Fruit fly (Drosophila melanogaster): ENCODE data around the gene nau.

Gene nau

dm6 chr3R:23721936-23722335, 3.8 kb upstream of the nau start (continued):
- TF ChIP-seq CG34224 (GFP tag; IDR thresholded peaks at IDR 0.05; ENCODE audit: partially characterized antibody) (no peak), slp2 (GFP tag; optimal IDR thresholded peaks at IDR 0.05) (no peak), Hmx (GFP tag; optimal IDR thresholded peaks at IDR 0.05) (no peak), CG17612 (GFP tag; IDR thresholded peaks at IDR 0.05) (no peak), lov (optimal IDR thresholded peaks at IDR 0.05) (no peak), lov (GFP tag; IDR thresholded peaks at IDR 0.05) (no peak), seq (GFP tag; IDR thresholded peaks at IDR 0.05) (no peak), Tbp (GFP tag; optimal IDR thresholded peaks at IDR 0.05) (no peak), CG18476 (GFP tag; optimal IDR thresholded peaks at IDR 0.05) (peak; percentile 11), CG1024 (GFP tag; IDR thresholded peaks at IDR 0.05) (no peak; the same call in 1 of the 2 replicates), CHES-1-like (GFP tag; optimal IDR thresholded peaks at IDR 0.05) (no peak), Fer3 (tag; optimal IDR thresholded peaks at IDR 0.05) (peak; percentile 27), bowl (GFP tag; IDR thresholded peaks at IDR 0.05) (no peak), stc (GFP tag; IDR thresholded peaks at IDR 0.05) (no peak), eyg (GFP tag; optimal IDR thresholded peaks at IDR 0.05) (no peak), CG8089 (GFP tag; optimal IDR thresholded peaks at IDR 0.05) (no peak), CG2199 (GFP tag; IDR thresholded peaks at IDR 0.05) (peak; percentile 93), ab (GFP tag; optimal IDR thresholded peaks at IDR 0.05) (no peak), kay (GFP tag; optimal IDR thresholded peaks at IDR 0.05) (peak; percentile 8), sob (GFP tag; IDR thresholded peaks at IDR 0.05) (no peak), corto (GFP tag; optimal IDR thresholded peaks at IDR 0.05) (no peak), mld (GFP tag; IDR thresholded peaks at IDR 0.05; ENCODE audit: partially characterized antibody) (no peak), caup (GFP tag; optimal IDR thresholded peaks at IDR 0.05; ENCODE audit: severe bottlenecking) (no peak), CG4424 (GFP tag; optimal IDR thresholded peaks at IDR 0.05) (peak; percentile 22), tio (GFP tag; optimal IDR thresholded peaks at IDR 0.05) (no peak), bigmax (GFP tag; optimal IDR thresholded peaks at IDR 0.05) (no peak), tgo (GFP tag; IDR thresholded peaks at IDR 0.05) (no peak), CG10462 (GFP tag; optimal IDR thresholded peaks at IDR 0.05) (no peak), Lhr (GFP tag; optimal IDR thresholded peaks at IDR 0.05) (peak; percentile 87), CrebB (tag; optimal IDR thresholded peaks at IDR 0.05) (no peak), CG13287 (GFP tag; IDR thresholded peaks at IDR 0.05; ENCODE audit: partially characterized antibody) (peak; percentile 31; the same call in 1 of the 2 replicates), tx (GFP tag; optimal IDR thresholded peaks at IDR 0.05) (no peak), HLH3B (GFP tag; IDR thresholded peaks at IDR 0.05) (no peak), Sry-δ (GFP tag; optimal IDR thresholded peaks at IDR 0.05) (no peak), CTCF (GFP tag; optimal IDR thresholded peaks at IDR 0.05) (peak; percentile 98), ro (GFP tag; IDR thresholded peaks at IDR 0.05) (no peak), CG7786 (GFP tag; optimal IDR thresholded peaks at IDR 0.05) (no peak), CG17829 (tag; optimal IDR thresholded peaks at IDR 0.05) (peak; percentile 63), pb (GFP tag; optimal IDR thresholded peaks at IDR 0.05) (no peak), Nf-YC (tag; optimal IDR thresholded peaks at IDR 0.05) (peak; percentile 54), CG14050 (GFP tag; IDR thresholded peaks at IDR 0.05) (no peak), NC2α (GFP tag; optimal IDR thresholded peaks at IDR 0.05) (no peak), ATbp (GFP tag; optimal IDR thresholded peaks at IDR 0.05) (no peak), CG32532 (GFP tag; IDR thresholded peaks at IDR 0.05) (no peak), mirr (GFP tag; optimal IDR thresholded peaks at IDR 0.05) (no peak), CG4730 (GFP tag; IDR thresholded peaks at IDR 0.05) (no peak), Atf3 (GFP tag; optimal IDR thresholded peaks at IDR 0.05) (no peak), CG11093 (GFP tag; IDR thresholded peaks at IDR 0.05) (no peak), H2.0 (GFP tag; IDR thresholded peaks at IDR 0.05) (no peak), fd102C (GFP tag; optimal IDR thresholded peaks at IDR 0.05) (no peak), gro (GFP tag; optimal IDR thresholded peaks at IDR 0.05) (no peak), Ssrp (tag; optimal IDR thresholded peaks at IDR 0.05) (no peak), CG11456 (GFP tag; IDR thresholded peaks at IDR 0.05) (no peak; the same call in 2 of the 3 replicates), dimm (GFP tag; IDR thresholded peaks at IDR 0.05) (no peak)
